Worm (Caenorhabditis elegans) whole organism, early embryonic: ENCODE data around the gene C08H9.16.

Experiments
- B0310.2 ChIP-seq: sonication (generic microtip); optimal IDR thresholded peaks from 2 replicates; lab custom pipeline; 2016; ENCODE audit warnings: mild to moderate bottlenecking, missing genetic modification characterization, missing compliant biosample characterization
- F13C5.2 ChIP-seq: sonication (generic microtip); optimal IDR thresholded peaks from 2 replicates; lab custom pipeline; 2017; ENCODE audit warnings: mild to moderate bottlenecking, missing genetic modification characterization, inconsistent platforms, missing compliant biosample characterization
- aly-1 ChIP-seq: sonication (generic microtip); optimal IDR thresholded peaks from 2 replicates; lab custom pipeline; 2016; ENCODE audit warnings: missing genetic modification characterization, missing compliant biosample characterization
- ama-1 ChIP-seq: fragments of 150-350 bp; optimal IDR thresholded peaks from 2 replicates; lab custom pipeline; 2014
- ceh-13 ChIP-seq: fragments of 200-800 bp; sonication (Bioruptor generic); optimal IDR thresholded peaks from 2 replicates; lab custom pipeline; 2018; ENCODE audit warnings: mild to moderate bottlenecking, missing genetic modification characterization, missing compliant biosample characterization
- ceh-36 ChIP-seq: sonication (generic microtip); optimal IDR thresholded peaks from 2 replicates; lab custom pipeline; 2016; ENCODE audit warnings: missing genetic modification characterization, inconsistent platforms, missing compliant biosample characterization
- ets-7 ChIP-seq: sonication (generic microtip); optimal IDR thresholded peaks from 2 replicates; lab custom pipeline; 2016; ENCODE audit warnings: missing genotype, missing genetic modification characterization, missing compliant biosample characterization
- flt-1 ChIP-seq: fragments of 200-800 bp; sonication (Bioruptor generic); IDR thresholded peaks from 2 replicates; pipeline ENCODE4 v1.3.6; 2022; ENCODE audit warnings: missing genetic modification characterization, missing compliant biosample characterization
- hmbx-1 ChIP-seq: sonication (generic microtip); optimal IDR thresholded peaks from 2 replicates; lab custom pipeline; 2016; ENCODE audit warnings: mild to moderate bottlenecking, missing genetic modification characterization, missing compliant biosample characterization
- hmg-4 ChIP-seq: fragments of 200-800 bp; sonication (Bioruptor generic); optimal IDR thresholded peaks from 2 replicates; lab custom pipeline; 2018; ENCODE audit warnings: mild to moderate bottlenecking, missing genetic modification characterization, missing compliant biosample characterization
- hnd-1 ChIP-seq: sonication (generic microtip); optimal IDR thresholded peaks from 2 replicates; lab custom pipeline; 2016; ENCODE audit warnings: missing genetic modification characterization, missing compliant biosample characterization
- pes-1 ChIP-seq: fragments of 200-800 bp; sonication (Bioruptor generic); IDR thresholded peaks from 2 replicates; pipeline ENCODE4 v1.3.6; 2022; ENCODE audit warnings: missing genetic modification reagents, missing genetic modification characterization, missing compliant biosample characterization
- scrt-1 ChIP-seq: fragments of 200-800 bp; sonication (Bioruptor generic); IDR thresholded peaks from 2 replicates; pipeline ENCODE4 v1.3.6; 2022; ENCODE audit warnings: missing genetic modification characterization, missing compliant biosample characterization
- sea-1 ChIP-seq: fragments of 200-800 bp; sonication (Bioruptor generic); conservative IDR thresholded peaks from 2 replicates; pipeline ENCODE4 v1.3.6; 2022; ENCODE audit warnings: missing genetic modification characterization, missing compliant biosample characterization
- tbx-11 ChIP-seq: fragments of 200-800 bp; sonication (Bioruptor generic); IDR thresholded peaks from 2 replicates; pipeline ENCODE4 v1.3.6; 2022; ENCODE audit warnings: missing genetic modification characterization, missing compliant biosample characterization
- tbx-37 ChIP-seq: fragments of 200-800 bp; sonication (Bioruptor generic); conservative IDR thresholded peaks from 2 replicates; pipeline ENCODE4 v1.3.6; 2022; ENCODE audit warnings: missing genetic modification reagents, missing genetic modification characterization, missing compliant biosample characterization
- tra-4 ChIP-seq: sonication (generic microtip); optimal IDR thresholded peaks from 2 replicates; lab custom pipeline; 2017; ENCODE audit warnings: missing genetic modification characterization, missing compliant biosample characterization

C08H9.16 gene

ce11 chrII:9891823-9892222, 755 bp upstream of the C08H9.16 start:
- no peak for TF ChIP-seq hmbx-1 (tag; lab: Kevin White, UChicago)
- TF ChIP-seq tbx-37, result no peak
- no peak for TF ChIP-seq ama-1
- TF ChIP-seq ets-7 (tag; lab: Kevin White, UChicago), result no peak
- no peak for TF ChIP-seq pes-1
- TF ChIP-seq tra-4, result no peak
- TF ChIP-seq hnd-1 (tag; lab: Kevin White, UChicago), result no peak
- no peak for TF ChIP-seq aly-1 (tag; lab: Kevin White, UChicago)
- TF ChIP-seq sea-1 (GFP tag; lab: Robert Waterston, UW), result no peak
- no peak for TF ChIP-seq hmg-4 (GFP tag; lab: Kevin White, UChicago)
- TF ChIP-seq ceh-13 (GFP tag; lab: Kevin White, UChicago), result no peak
- TF ChIP-seq tbx-11 (GFP tag; lab: Robert Waterston, UW), result no peak
- no peak for TF ChIP-seq F13C5.2 (tag; lab: Kevin White, UChicago)
- TF ChIP-seq flt-1 (GFP tag; lab: Robert Waterston, UW), result no peak

- no peak for TF ChIP-seq tbx-11 (GFP tag; lab: Robert Waterston, UW)
- no peak for TF ChIP-seq hmg-4 (GFP tag; lab: Kevin White, UChicago)
- no peak for TF ChIP-seq ceh-36 (tag; lab: Kevin White, UChicago)
- no peak for TF ChIP-seq sea-1 (GFP tag; lab: Robert Waterston, UW)
- TF ChIP-seq hnd-1 (tag; lab: Kevin White, UChicago), result no peak
These were observed 1.9 kb downstream of the C08H9.16 start, which contains the start of gene F26C11.1 for ce11 chrII:9894435-9894834. F26C11.1 (plus strand) TSS chrII:9894735.

ce11 chrII:9895173-9895572, 2.6 kb downstream of the C08H9.16 start:
- no peak for TF ChIP-seq tra-4
- TF ChIP-seq hmg-4 (GFP tag; lab: Kevin White, UChicago), result no peak
- no peak for TF ChIP-seq pes-1
- no peak for TF ChIP-seq ets-7 (tag; lab: Kevin White, UChicago)
- no peak for TF ChIP-seq tbx-37
- no peak for TF ChIP-seq F13C5.2 (tag; lab: Kevin White, UChicago)
- TF ChIP-seq aly-1 (tag; lab: Kevin White, UChicago), result no peak
- TF ChIP-seq hmbx-1 (tag; lab: Kevin White, UChicago), result no peak
- TF ChIP-seq ceh-36 (tag; lab: Kevin White, UChicago), result no peak
- no peak for TF ChIP-seq hnd-1 (tag; lab: Kevin White, UChicago)
- TF ChIP-seq B0310.2 (tag; lab: Kevin White, UChicago), result no peak
- no peak for TF ChIP-seq sea-1 (GFP tag; lab: Robert Waterston, UW)
- no peak for TF ChIP-seq scrt-1
- TF ChIP-seq ceh-13 (GFP tag; lab: Kevin White, UChicago), result no peak
- TF ChIP-seq flt-1 (GFP tag; lab: Robert Waterston, UW), result no peak
- no peak for TF ChIP-seq tbx-11 (GFP tag; lab: Robert Waterston, UW)
- no peak for TF ChIP-seq ama-1

ce11 chrII:9898744-9899143, 6.2 kb downstream of the C08H9.16 start:
- TF ChIP-seq scrt-1, result no peak
- TF ChIP-seq hmbx-1 (tag; lab: Kevin White, UChicago), result no peak
- TF ChIP-seq ceh-13 (GFP tag; lab: Kevin White, UChicago), result no peak
- no peak for TF ChIP-seq ceh-36 (tag; lab: Kevin White, UChicago)

ce11 chrII:9900276-9900675, 7.7 kb downstream of the C08H9.16 start, which contains the start of gene unc-4:
unc-4 (minus strand) TSS chrII:9900376.
- TF ChIP-seq tbx-37, result no peak
- TF ChIP-seq ceh-13 (GFP tag; lab: Kevin White, UChicago), result no peak

- TF ChIP-seq F13C5.2 (tag; lab: Kevin White, UChicago), result no peak
- TF ChIP-seq hnd-1 (tag; lab: Kevin White, UChicago), result no peak
- no peak for TF ChIP-seq tra-4
- no peak for TF ChIP-seq tbx-37
- TF ChIP-seq B0310.2 (tag; lab: Kevin White, UChicago), result no peak
- no peak for TF ChIP-seq scrt-1
- no peak for TF ChIP-seq ama-1
- no peak for TF ChIP-seq ceh-13 (GFP tag; lab: Kevin White, UChicago)
- no peak for TF ChIP-seq pes-1
- TF ChIP-seq flt-1 (GFP tag; lab: Robert Waterston, UW), result no peak
- no peak for TF ChIP-seq tbx-11 (GFP tag; lab: Robert Waterston, UW)
- no peak for TF ChIP-seq hmbx-1 (tag; lab: Kevin White, UChicago)
- no peak for TF ChIP-seq aly-1 (tag; lab: Kevin White, UChicago)
- TF ChIP-seq sea-1 (GFP tag; lab: Robert Waterston, UW), result no peak
These were observed 11.9 kb downstream of the C08H9.16 start for ce11 chrII:9904459-9904858.

ce11 chrII:9914999-9915398, 22.4 kb downstream of the C08H9.16 start, which contains the start of gene F26C11.3:
F26C11.3 (minus strand) TSS chrII:9915099.
- no peak for TF ChIP-seq pes-1
- TF ChIP-seq hmg-4 (GFP tag; lab: Kevin White, UChicago), result no peak
- TF ChIP-seq sea-1 (GFP tag; lab: Robert Waterston, UW), result no peak
- TF ChIP-seq ama-1, result no peak
- no peak for TF ChIP-seq ceh-36 (tag; lab: Kevin White, UChicago)
- TF ChIP-seq ceh-13 (GFP tag; lab: Kevin White, UChicago), result no peak
- TF ChIP-seq tbx-11 (GFP tag; lab: Robert Waterston, UW), result no peak

- TF ChIP-seq ceh-36 (tag; lab: Kevin White, UChicago), result no peak
These were observed 23.6 kb downstream of the C08H9.16 start, which contains the start of gene F26C11.4 for ce11 chrII:9916177-9916576. F26C11.4 (minus strand) TSS chrII:9916277.
